Worm (Caenorhabditis elegans) whole organism, dauer: ENCODE data around the gene hmt-1.
"Not testable (repeated sequence)": the region's sequence is repeated elsewhere in the genome, so short reads cannot be mapped to it uniquely, and the experiment has no call there.

Experiments
- unc-62 ChIP-seq: sonication (generic microtip); optimal IDR thresholded peaks from 2 replicates; lab custom pipeline; 2017; ENCODE audit warnings: missing biosample characterization, missing genetic modification reagents, missing genetic modification characterization

Gene hmt-1

ce11 chrIII:11099864-11100263, at the start of gene hmt-1:
Gene hmt-1, minus strand, starts transcription at chrIII:11099964.
- TF ChIP-seq unc-62 (GFP tag; lab: Kevin White, UChicago): no peak

- TF ChIP-seq unc-62 (GFP tag; lab: Kevin White, UChicago): no peak
Observed at ce11 chrIII:11149254-11149876, 49.6 kb upstream of the hmt-1 start.

- no peak for TF ChIP-seq unc-62 (GFP tag; lab: Kevin White, UChicago)
Observed at ce11 chrIII:11142908-11143307, 43.1 kb upstream of the hmt-1 start.

- TF ChIP-seq unc-62 (GFP tag; lab: Kevin White, UChicago): no peak
Observed at ce11 chrIII:11141791-11142490, 42.2 kb upstream of the hmt-1 start, which contains the start of the genes Y47D3A.1 and pola-1. Gene Y47D3A.1, minus strand, starts transcription at chrIII:11141841. Gene pola-1, plus strand, starts transcription at chrIII:11142448.

ce11 chrIII:11138922-11139321, 39.2 kb upstream of the hmt-1 start, which contains the start of gene fbxa-128:
Gene fbxa-128, minus strand, starts transcription at chrIII:11139113.
- TF ChIP-seq unc-62 (GFP tag; lab: Kevin White, UChicago): no peak

ce11 chrIII:11131475-11131874, 31.7 kb upstream of the hmt-1 start, which contains the start of gene pha-1:
Gene pha-1, plus strand, starts transcription at chrIII:11131775.
- TF ChIP-seq unc-62 (GFP tag; lab: Kevin White, UChicago): not testable (repeated sequence)

ce11 chrIII:11129363-11129762, 29.6 kb upstream of the hmt-1 start:
- no peak for TF ChIP-seq unc-62 (GFP tag; lab: Kevin White, UChicago)

ce11 chrIII:11127528-11127927, 27.8 kb upstream of the hmt-1 start, which contains the start of gene Y48A6C.8:
Gene Y48A6C.8, minus strand, starts transcription at chrIII:11127628.
- TF ChIP-seq unc-62 (GFP tag; lab: Kevin White, UChicago): no peak

ce11 chrIII:11123844-11124243, 24.1 kb upstream of the hmt-1 start:
- TF ChIP-seq unc-62 (GFP tag; lab: Kevin White, UChicago): no peak

- no peak for TF ChIP-seq unc-62 (GFP tag; lab: Kevin White, UChicago)
Observed at ce11 chrIII:11119176-11119853, 19.6 kb upstream of the hmt-1 start, which contains the start of the genes sup-35 and Y48A6C.4. Gene sup-35, minus strand, starts transcription at chrIII:11119226. Gene Y48A6C.4, plus strand, starts transcription at chrIII:11119803.

ce11 chrIII:11115956-11116355, 16.2 kb upstream of the hmt-1 start:
- no peak for TF ChIP-seq unc-62 (GFP tag; lab: Kevin White, UChicago)

ce11 chrIII:11113845-11114244, 14.1 kb upstream of the hmt-1 start:
- TF ChIP-seq unc-62 (GFP tag; lab: Kevin White, UChicago): no peak

ce11 chrIII:11112718-11113117, 13.0 kb upstream of the hmt-1 start:
- no peak for TF ChIP-seq unc-62 (GFP tag; lab: Kevin White, UChicago)

ce11 chrIII:11110756-11111155, 11.0 kb upstream of the hmt-1 start:
- no peak for TF ChIP-seq unc-62 (GFP tag; lab: Kevin White, UChicago)

- TF ChIP-seq unc-62 (GFP tag; lab: Kevin White, UChicago): no peak
Observed at ce11 chrIII:11107327-11107726, 7.6 kb upstream of the hmt-1 start.

ce11 chrIII:11101246-11101645, 1.5 kb upstream of the hmt-1 start:
- no peak for TF ChIP-seq unc-62 (GFP tag; lab: Kevin White, UChicago)
